Fruit fly (Drosophila melanogaster): Measurements from ENCODE around the gene CG13010.

The CG13010 gene

DNA sequence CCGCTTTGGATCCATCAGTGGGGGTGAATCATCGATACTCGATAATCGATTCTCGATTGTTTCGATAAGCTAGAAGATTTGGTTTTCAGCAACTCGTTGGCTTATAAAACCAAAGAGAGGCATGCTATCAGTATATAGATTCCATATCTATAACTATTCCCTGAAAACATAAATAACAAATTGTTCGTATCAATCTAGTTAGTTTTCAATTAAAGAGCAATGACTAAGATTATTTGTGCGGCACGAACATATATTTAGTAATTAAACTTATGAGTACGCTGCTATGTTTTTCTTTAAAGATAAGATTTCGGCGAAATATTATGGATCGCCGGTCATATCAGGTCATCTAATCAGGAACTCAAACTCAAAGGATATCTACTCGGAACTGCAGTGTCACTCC is 4.2 kb downstream of the CG13010 start:
- TF ChIP-seq exex (tag; optimal IDR thresholded peaks at IDR 0.05) (peak; percentile 98), sisA (GFP tag; IDR thresholded peaks at IDR 0.05) (no peak), aop (GFP tag; IDR thresholded peaks at IDR 0.05) (no peak)

DNA sequence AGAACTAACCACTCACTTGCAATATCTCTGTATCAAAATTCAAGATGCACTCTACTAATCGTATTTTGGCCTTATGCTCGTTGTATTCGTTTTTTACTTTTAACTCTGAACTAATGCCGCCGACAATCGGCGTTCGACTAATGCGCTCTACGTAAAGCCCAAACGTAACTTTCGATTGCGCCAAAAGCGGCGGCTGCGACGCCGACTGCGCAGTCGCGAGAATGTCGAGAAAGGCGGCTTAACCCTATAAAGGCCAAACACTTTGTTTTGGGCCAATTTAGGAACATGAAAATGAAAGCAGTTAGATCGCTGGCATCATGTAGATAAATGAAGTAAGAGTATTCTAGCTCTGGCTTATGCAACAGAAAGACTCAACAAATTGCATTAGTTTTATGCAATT is 5.8 kb downstream of the CG13010 start:
- peak; percentile 58; the same call in 1 of the 2 replicates for TF ChIP-seq Adf1 (GFP tag; IDR thresholded peaks at IDR 0.05)
- peak; percentile 62 for TF ChIP-seq CG9437 (GFP tag; optimal IDR thresholded peaks at IDR 0.05)
- TF ChIP-seq trh (GFP tag; optimal IDR thresholded peaks at IDR 0.05), result no peak
- no peak for TF ChIP-seq dimm (GFP tag; IDR thresholded peaks at IDR 0.05)

DNA sequence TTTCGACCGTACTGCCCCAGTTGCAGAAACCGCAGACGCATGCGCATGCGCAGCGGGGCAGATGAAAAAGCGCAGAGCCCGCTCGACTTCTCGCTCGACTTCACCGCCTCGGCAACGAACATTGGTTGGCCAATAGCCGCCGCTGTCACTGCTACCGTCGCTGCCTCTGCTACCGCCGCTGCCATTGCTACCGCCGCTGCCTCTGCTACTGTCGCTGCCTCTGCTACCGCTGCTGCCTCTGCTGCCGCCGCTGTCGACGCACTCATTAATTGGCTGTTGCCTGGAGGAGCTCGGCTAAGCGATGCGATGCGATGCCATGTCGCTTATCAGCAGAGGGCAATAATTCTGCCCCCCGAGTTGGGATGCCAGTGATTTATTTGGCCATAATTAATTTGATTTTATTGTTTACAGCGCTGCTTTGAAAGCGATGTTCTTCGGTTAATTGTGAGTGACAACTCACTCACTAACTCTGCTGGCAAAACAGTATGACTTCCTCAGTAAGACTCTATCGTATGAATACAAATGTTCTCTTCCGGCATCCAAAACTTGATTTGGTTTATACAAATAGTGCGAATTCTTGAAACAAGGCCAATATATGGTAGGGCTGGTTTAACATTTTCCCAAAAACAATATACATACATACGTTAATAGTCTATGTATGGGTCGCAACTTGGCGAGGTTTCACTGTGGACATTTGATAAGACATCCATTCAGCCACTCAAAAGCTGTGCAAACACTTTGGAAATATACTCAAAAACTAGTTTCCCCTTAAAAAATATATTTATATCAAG is 7.9 kb downstream of the CG13010 start:
- TF ChIP-seq CG12155 (GFP tag; optimal IDR thresholded peaks at IDR 0.05) (no peak), CG30431 (GFP tag; optimal IDR thresholded peaks at IDR 0.05) (no peak), Rfx (GFP tag; IDR thresholded peaks at IDR 0.05) (peak; percentile 54; the same call in 1 of the 2 replicates), Deaf1 (tag; optimal IDR thresholded peaks at IDR 0.05) (no peak), yki (optimal IDR thresholded peaks at IDR 0.05) (no peak), CG2116 (GFP tag; optimal IDR thresholded peaks at IDR 0.05) (no peak), oc (tag; optimal IDR thresholded peaks at IDR 0.05) (no peak), HHEX (GFP tag; optimal IDR thresholded peaks at IDR 0.05) (no peak), CG1233 (GFP tag; optimal IDR thresholded peaks at IDR 0.05) (no peak), GATAe (GFP tag; conservative IDR thresholded peaks at IDR 0.05) (no peak), jing (GFP tag; optimal IDR thresholded peaks at IDR 0.05) (no peak), slbo (GFP tag; IDR thresholded peaks at IDR 0.05) (peak; percentile 54; the same call in 1 of the 2 replicates), Hmr (GFP tag; optimal IDR thresholded peaks at IDR 0.05) (peak; percentile 21), Abd-B (GFP tag; optimal IDR thresholded peaks at IDR 0.05) (peak; percentile 42), Doc2 (GFP tag; IDR thresholded peaks at IDR 0.05) (no peak), vnd (GFP tag; IDR thresholded peaks at IDR 0.05; ENCODE audit: partially characterized antibody) (no peak), ind (GFP tag; optimal IDR thresholded peaks at IDR 0.05) (no peak), CG13424 (tag; optimal IDR thresholded peaks at IDR 0.05) (peak; percentile 26), CG43689 (GFP tag; IDR thresholded peaks at IDR 0.05) (no peak), CG6654 (GFP tag; optimal IDR thresholded peaks at IDR 0.05) (no peak), MTF-1 (GFP tag; optimal IDR thresholded peaks at IDR 0.05; ENCODE audit: borderline replicate concordance) (no peak), CG12744 (GFP tag; optimal IDR thresholded peaks at IDR 0.05) (no peak), grau (tag; optimal IDR thresholded peaks at IDR 0.05) (peak; percentile 89), insv (GFP tag; optimal IDR thresholded peaks at IDR 0.05) (no peak), pan (optimal IDR thresholded peaks at IDR 0.05) (no peak), pan (GFP tag; optimal IDR thresholded peaks at IDR 0.05 in 1 of 2, IDR thresholded peaks at IDR 0.05 in 1 of 2) (peak in 1 of 2 experiments; percentile 39), CG30403 (GFP tag; optimal IDR thresholded peaks at IDR 0.05) (peak; percentile 31), wek (GFP tag; optimal IDR thresholded peaks at IDR 0.05) (no peak), CG5953 (GFP tag; IDR thresholded peaks at IDR 0.05) (no peak), phol (tag; optimal IDR thresholded peaks at IDR 0.05) (peak; percentile 1), Chrac-16 (GFP tag; optimal IDR thresholded peaks at IDR 0.05) (no peak), Atf3 (GFP tag; optimal IDR thresholded peaks at IDR 0.05) (no peak), CG2712 (tag; optimal IDR thresholded peaks at IDR 0.05) (peak; percentile 3), nerfin-1 (tag; optimal IDR thresholded peaks at IDR 0.05) (no peak), chinmo (GFP tag; IDR thresholded peaks at IDR 0.05; ENCODE audit: partially characterized antibody) (0 out of 4 replicates have a peak, but pooled peaks have one; percentile 45), ATbp (GFP tag; optimal IDR thresholded peaks at IDR 0.05) (peak; percentile 7), Mes4 (GFP tag; optimal IDR thresholded peaks at IDR 0.05) (no peak), Tbp (GFP tag; optimal IDR thresholded peaks at IDR 0.05) (no peak), CG34422 (GFP tag; IDR thresholded peaks at IDR 0.05) (no peak), tll (GFP tag; optimal IDR thresholded peaks at IDR 0.05) (no peak)

Measured in whole organism, embryonic.